Worm (Caenorhabditis elegans): ENCODE measurements around the gene Y73F8A.32.

Y73F8A.32 gene

ce11 chrIV:15528826-15529225, 7.6 kb upstream of the Y73F8A.32 start (continued):
- TF ChIP-seq B0019.2 (GFP tag; conservative IDR thresholded peaks at IDR 0.05) (peak; percentile 94), madf-8 (GFP tag; conservative IDR thresholded peaks at IDR 0.05) (peak; percentile 70), attf-6 (GFP tag; IDR thresholded peaks at IDR 0.05) (peak; percentile 97)

- TF ChIP-seq let-526 (GFP tag; IDR thresholded peaks at IDR 0.05): no peak
- no peak for TF ChIP-seq nhr-80 (tag; optimal IDR thresholded peaks at IDR 0.05)
- no peak for TF ChIP-seq cebp-1 (GFP tag; IDR thresholded peaks at IDR 0.05)
- TF ChIP-seq cebp-1 (tag; optimal IDR thresholded peaks at IDR 0.05): peak; percentile 39
- TF ChIP-seq efl-1 (GFP tag; optimal IDR thresholded peaks at IDR 0.05): peak; percentile 8
- no peak for TF ChIP-seq lir-1 (GFP tag; conservative IDR thresholded peaks at IDR 0.05)
- TF ChIP-seq hmg-1.2 (GFP tag; IDR thresholded peaks at IDR 0.05): peak; percentile 32; the same call in 1 of the 2 replicates
- no peak for TF ChIP-seq tlf-1 (GFP tag; optimal IDR thresholded peaks at IDR 0.05)
Measured at ce11 chrIV:15528234-15528633, 7.0 kb upstream of the Y73F8A.32 start, which contains the start of gene ari-1.4. Gene ari-1.4 (minus strand): TSS chrIV:15528528.

ce11 chrIV:15527282-15527681, 6.0 kb upstream of the Y73F8A.32 start:
- no peak for TF ChIP-seq dox-1 (GFP tag; IDR thresholded peaks at IDR 0.05)
- TF ChIP-seq zfh-2 (GFP tag; conservative IDR thresholded peaks at IDR 0.05): peak; percentile 55

- TF ChIP-seq K11D2.4 (GFP tag; IDR thresholded peaks at IDR 0.05): peak; percentile 75
- TF ChIP-seq nfya-1 (tag; optimal IDR thresholded peaks at IDR 0.05; ENCODE audit: borderline replicate concordance, insufficient read depth): no peak
- no peak for TF ChIP-seq somi-1 (GFP tag; optimal IDR thresholded peaks at IDR 0.05)
- TF ChIP-seq pbrm-1 (GFP tag; IDR thresholded peaks at IDR 0.05): no peak
- no peak for TF ChIP-seq Y53F4B.3 (GFP tag; IDR thresholded peaks at IDR 0.05)
- TF ChIP-seq hlh-26 (GFP tag; conservative IDR thresholded peaks at IDR 0.05): no peak
- TF ChIP-seq pha-4 (tag; optimal IDR thresholded peaks at IDR 0.05): no peak
- TF ChIP-seq F39B2.1 (GFP tag; IDR thresholded peaks at IDR 0.05): no peak
- 0 out of 2 replicates have a peak, but pooled peaks have one; percentile 32 for TF ChIP-seq bed-2 (GFP tag; IDR thresholded peaks at IDR 0.05)
- TF ChIP-seq snpc-1.1 (tag; optimal IDR thresholded peaks at IDR 0.05; ENCODE audit: insufficient read depth): no peak
- peak; percentile 63; the same call in 1 of the 2 replicates for TF ChIP-seq lir-1 (GFP tag; conservative IDR thresholded peaks at IDR 0.05)
- TF ChIP-seq lag-1 (GFP tag; IDR thresholded peaks at IDR 0.05): no peak
- no peak for TF ChIP-seq egl-18 (GFP tag; IDR thresholded peaks at IDR 0.05)
- no peak for TF ChIP-seq atf-7 (tag; optimal IDR thresholded peaks at IDR 0.05)
- TF ChIP-seq Y56A3A.18 (GFP tag; IDR thresholded peaks at IDR 0.05): peak; percentile 11; the same call in 1 of the 2 replicates
- TF ChIP-seq let-607 (tag; optimal IDR thresholded peaks at IDR 0.05): peak in 1 of 2 experiments; percentile 55
- no peak for TF ChIP-seq cebp-1 (GFP tag; IDR thresholded peaks at IDR 0.05)
- no peak for TF ChIP-seq cebp-1 (tag; optimal IDR thresholded peaks at IDR 0.05)
- TF ChIP-seq hmg-1.2 (GFP tag; IDR thresholded peaks at IDR 0.05): peak; percentile 44
- TF ChIP-seq lsy-27 (tag; optimal IDR thresholded peaks at IDR 0.05; ENCODE audit: borderline replicate concordance, insufficient read depth): no peak
- TF ChIP-seq Y53G8AR.9 (GFP tag; conservative IDR thresholded peaks at IDR 0.05): peak; percentile 79
- no peak for TF ChIP-seq T07F8.4 (tag; optimal IDR thresholded peaks at IDR 0.05)
- TF ChIP-seq mes-4 (tag; optimal IDR thresholded peaks at IDR 0.05): no peak
- peak; percentile 60 for TF ChIP-seq F33H1.4 (GFP tag; IDR thresholded peaks at IDR 0.05)
- peak; percentile 72 for TF ChIP-seq D2030.7 (GFP tag; IDR thresholded peaks at IDR 0.05)
- TF ChIP-seq tbx-9 (tag; optimal IDR thresholded peaks at IDR 0.05; ENCODE audit: borderline replicate concordance): no peak
- TF ChIP-seq unc-130 (GFP tag; optimal IDR thresholded peaks at IDR 0.05): peak; percentile 91
- TF ChIP-seq snpc-1.3 (tag; optimal IDR thresholded peaks at IDR 0.05; ENCODE audit: insufficient read depth): peak; percentile 71
- TF ChIP-seq lin-26 (GFP tag; IDR thresholded peaks at IDR 0.05): no peak
- no peak for TF ChIP-seq B0261.1 (tag; optimal IDR thresholded peaks at IDR 0.05)
- no peak for TF ChIP-seq ama-1 (optimal IDR thresholded peaks at IDR 0.05)
- no peak for TF ChIP-seq ama-1 (GFP tag; optimal IDR thresholded peaks at IDR 0.05)
- no peak for TF ChIP-seq nhr-179 (tag; optimal IDR thresholded peaks at IDR 0.05)
- TF ChIP-seq egl-44 (GFP tag; IDR thresholded peaks at IDR 0.05): no peak
Measured at ce11 chrIV:15526477-15526876, 5.2 kb upstream of the Y73F8A.32 start.
